Fruit fly (Drosophila melanogaster) whole organism, wandering third instar larva: Measurements from ENCODE around the gene Nhe2.

Experiments
- HLH106 ChIP-seq: fragments of 200-800 bp; optimal IDR thresholded peaks from 3 replicates; lab custom pipeline; 2019; ENCODE audit warnings: missing biosample characterization, mild to moderate bottlenecking, missing genetic modification characterization, moderate library complexity
- Hnf4 ChIP-seq: fragments of 200-800 bp; sonication (Bioruptor generic); optimal IDR thresholded peaks from 2 replicates; lab custom pipeline; 2016; ENCODE audit warnings: missing biosample characterization, mild to moderate bottlenecking, missing genetic modification characterization
- dmrt93B ChIP-seq: fragments of 200-800 bp; sonication (Bioruptor generic); optimal IDR thresholded peaks from 2 replicates; lab custom pipeline; 2018; ENCODE audit warnings: missing biosample characterization, mild to moderate bottlenecking, missing genetic modification characterization
- h ChIP-seq: fragments of 200-800 bp; sonication (Bioruptor generic); optimal IDR thresholded peaks from 3 replicates; lab custom pipeline; 2016; ENCODE audit warnings: missing biosample characterization, mild to moderate bottlenecking, missing genetic modification characterization
- psq ChIP-seq: fragments of 200-800 bp; sonication (Bioruptor generic); optimal IDR thresholded peaks from 3 replicates; lab custom pipeline; 2017; ENCODE audit warnings: missing biosample characterization, mild to moderate bottlenecking, missing genetic modification characterization, moderate library complexity

dm6 chr2L:21061591-21061990 is 42.8 kb upstream of the Nhe2 start:
- TF ChIP-seq h (no peak), dmrt93B (GFP tag; lab: Kevin White, UChicago) (no peak), HLH106 (tag; lab: Kevin White, UChicago) (no peak), Hnf4 (GFP tag; lab: Kevin White, UChicago) (no peak), psq (no peak)
